Worm (Caenorhabditis elegans): Measurements from ENCODE around the gene nhr-96.

ce11 chrV:2244751-2245150 is 11.5 kb downstream of the nhr-96 start, which contains the start of gene cyp-33C5:
- TF ChIP-seq unc-62 (GFP tag; optimal IDR thresholded peaks at IDR 0.05) (no peak), ceh-83 (GFP tag; optimal IDR thresholded peaks at IDR 0.05) (no peak), zip-8 (tag; optimal IDR thresholded peaks at IDR 0.05) (no peak), mls-2 (tag; optimal IDR thresholded peaks at IDR 0.05) (no peak), elt-3 (tag; optimal IDR thresholded peaks at IDR 0.05) (no peak)
